Worm (Caenorhabditis elegans) whole organism, mixed stage, embryonic: ENCODE results near the gene tab-1.

Experiments
- blmp-1 ChIP-seq: fragments of 150-350 bp; optimal IDR thresholded peaks from 2 replicates; lab custom pipeline; 2014; ENCODE audit warnings: missing biosample characterization, missing genetic modification characterization
- ceh-39 ChIP-seq: fragments of 150-350 bp; optimal IDR thresholded peaks from 2 replicates; lab custom pipeline; 2014; ENCODE audit warnings: missing biosample characterization, missing genetic modification characterization
- ceh-43 ChIP-seq: fragments of 200-800 bp; sonication (Bioruptor generic); optimal IDR thresholded peaks from 2 replicates; lab custom pipeline; 2018; ENCODE audit warnings: mild to moderate bottlenecking, missing genetic modification characterization, moderate library complexity, missing compliant biosample characterization
- ceh-83 ChIP-seq: fragments of 200-800 bp; sonication (Bioruptor generic); optimal IDR thresholded peaks from 2 replicates; lab custom pipeline; 2018; ENCODE audit warnings: mild to moderate bottlenecking, missing genetic modification characterization, missing compliant biosample characterization
- ces-1 ChIP-seq: fragments of 150-350 bp; optimal IDR thresholded peaks from 2 replicates; lab custom pipeline; 2014; ENCODE audit warnings: missing biosample characterization, missing genetic modification reagents, missing genetic modification characterization
- drap-1 ChIP-seq: fragments of 200-800 bp; sonication (Bioruptor generic); optimal IDR thresholded peaks from 3 replicates; lab custom pipeline; 2018; ENCODE audit warnings: mild to moderate bottlenecking, missing genetic modification characterization, missing compliant biosample characterization
- elt-1 ChIP-seq: sonication (generic microtip); optimal IDR thresholded peaks from 2 replicates; lab custom pipeline; 2017; ENCODE audit warnings: missing genetic modification characterization, mild to moderate bottlenecking, missing compliant biosample characterization, antibody characterized with exemption, moderate library complexity, borderline replicate concordance; ENCODE audit not compliant: insufficient read depth
- elt-3 ChIP-seq: fragments of 150-350 bp; optimal IDR thresholded peaks from 2 replicates; lab custom pipeline; 2014; ENCODE audit warnings: missing biosample characterization, missing genetic modification characterization
- flh-1 ChIP-seq: fragments of 200-800 bp; sonication (Bioruptor generic); optimal IDR thresholded peaks from 2 replicates; lab custom pipeline; 2018; ENCODE audit warnings: mild to moderate bottlenecking, missing genetic modification characterization, moderate library complexity, missing compliant biosample characterization
- ham-2 ChIP-seq: fragments of 200-800 bp; sonication (Bioruptor generic); optimal IDR thresholded peaks from 2 replicates; lab custom pipeline; 2018; ENCODE audit warnings: mild to moderate bottlenecking, missing genetic modification characterization, missing compliant biosample characterization
- hlh-1 ChIP-seq: fragments of 150-350 bp; optimal IDR thresholded peaks from 2 replicates; lab custom pipeline; 2014; ENCODE audit warnings: missing biosample characterization, missing genetic modification reagents, missing genetic modification characterization
- lin-13 ChIP-seq: fragments of 150-350 bp; optimal IDR thresholded peaks from 2 replicates; lab custom pipeline; 2014; ENCODE audit warnings: missing biosample characterization, missing genetic modification characterization
- mab-5 ChIP-seq: fragments of 150-350 bp; optimal IDR thresholded peaks from 2 replicates; lab custom pipeline; 2014; ENCODE audit warnings: missing biosample characterization, missing genetic modification characterization
- mls-2 ChIP-seq: sonication (generic microtip); optimal IDR thresholded peaks from 2 replicates; lab custom pipeline; 2016; ENCODE audit warnings: mild to moderate bottlenecking, missing genetic modification characterization, moderate library complexity, missing compliant biosample characterization
- nhr-12 ChIP-seq: fragments of 150-350 bp; optimal IDR thresholded peaks from 2 replicates; lab custom pipeline; 2014; ENCODE audit warnings: missing biosample characterization, missing genetic modification characterization
- nhr-2 ChIP-seq: fragments of 150-350 bp; optimal IDR thresholded peaks from 2 replicates; lab custom pipeline; 2014; ENCODE audit warnings: missing biosample characterization, missing genetic modification characterization
- nhr-237 ChIP-seq: fragments of 150-350 bp; optimal IDR thresholded peaks from 2 replicates; lab custom pipeline; 2014; ENCODE audit warnings: missing biosample characterization, missing genetic modification characterization
- nhr-28 ChIP-seq: fragments of 150-350 bp; optimal IDR thresholded peaks from 2 replicates; lab custom pipeline; 2014; ENCODE audit warnings: missing biosample characterization, missing genetic modification characterization
- pha-4 ChIP-seq: fragments of 150-350 bp; optimal IDR thresholded peaks from 2 replicates; lab custom pipeline; 2018; ENCODE audit warnings: missing biosample characterization, missing genetic modification reagents, missing genetic modification characterization
- snpc-4 ChIP-seq: fragments of 150-350 bp; optimal IDR thresholded peaks from 2 replicates; lab custom pipeline; 2014; ENCODE audit warnings: missing biosample characterization, missing genetic modification characterization
- unc-120 ChIP-seq: sonication (generic microtip); optimal IDR thresholded peaks from 2 replicates; lab custom pipeline; 2017; ENCODE audit warnings: missing genetic modification characterization, missing compliant biosample characterization; ENCODE audit not compliant: poor library complexity, severe bottlenecking
- unc-39 ChIP-seq: fragments of 150-350 bp; optimal IDR thresholded peaks from 2 replicates; lab custom pipeline; 2014; ENCODE audit warnings: missing biosample characterization, missing genetic modification characterization
- unc-62 ChIP-seq: fragments of 150-350 bp; optimal IDR thresholded peaks from 2 replicates; lab custom pipeline; 2014; ENCODE audit warnings: missing biosample characterization, missing genetic modification reagents, missing genetic modification characterization
- zip-8 ChIP-seq: fragments of 150-350 bp; optimal IDR thresholded peaks from 2 replicates; lab custom pipeline; 2014; ENCODE audit warnings: missing biosample characterization, missing genetic modification characterization

tab-1 gene

ce11 chrII:6820278-6820971 lies 17.3 kb downstream of the tab-1 start:
- TF ChIP-seq nhr-28 (tag; lab: Kevin White, UChicago) = no peak
- TF ChIP-seq, all 35 proteins: peak for 0

ce11 chrII:6821118-6821517 lies 18.0 kb downstream of the tab-1 start:
- TF ChIP-seq ceh-83 (GFP tag; lab: Kevin White, UChicago) (no peak), nhr-28 (tag; lab: Kevin White, UChicago) (no peak), ham-2 (GFP tag; lab: Kevin White, UChicago) (no peak), unc-62 (peak; percentile 56), elt-3 (tag; lab: Kevin White, UChicago) (no peak), unc-120 (tag; lab: Kevin White, UChicago) (no peak), ceh-39 (tag; lab: Kevin White, UChicago) (no peak), hlh-1 (tag; lab: Kevin White, UChicago) (peak; percentile 27), blmp-1 (tag; lab: Kevin White, UChicago) (peak; percentile 27), nhr-237 (no peak)

ce11 chrII:6821832-6822231 lies 18.7 kb downstream of the tab-1 start:
- TF ChIP-seq ces-1 (peak; percentile 56), pha-4 (tag; lab: Kevin White, UChicago) (no peak)
- TF ChIP-seq, all 35 proteins: peak for 1

ce11 chrII:6822347-6822746 lies 19.2 kb downstream of the tab-1 start:
- TF ChIP-seq drap-1 (no peak), ceh-83 (GFP tag; lab: Kevin White, UChicago) (no peak), mab-5 (tag; lab: Kevin White, UChicago) (no peak), unc-120 (tag; lab: Kevin White, UChicago) (peak; percentile 46), ceh-43 (GFP tag; lab: Kevin White, UChicago) (no peak), ceh-39 (tag; lab: Kevin White, UChicago) (no peak), elt-3 (tag; lab: Kevin White, UChicago) (no peak), blmp-1 (tag; lab: Kevin White, UChicago) (no peak), hlh-1 (tag; lab: Kevin White, UChicago) (peak; percentile 39), unc-62 (peak; percentile 95), ces-1 (peak; percentile 24), elt-1 (tag; lab: Kevin White, UChicago) (peak; percentile 61), ham-2 (GFP tag; lab: Kevin White, UChicago) (no peak)
- TF ChIP-seq, all 35 proteins: peak for 5

ce11 chrII:6823233-6823632 lies 20.1 kb downstream of the tab-1 start:
- TF ChIP-seq ceh-43 (GFP tag; lab: Kevin White, UChicago) (no peak), ces-1 (no peak), nhr-237 (no peak), lin-13 (tag; lab: Kevin White, UChicago) (no peak), ceh-39 (tag; lab: Kevin White, UChicago) (no peak), nhr-12 (no peak), pha-4 (tag; lab: Kevin White, UChicago) (no peak), zip-8 (tag; lab: Kevin White, UChicago) (no peak), unc-62 (peak; percentile 98), nhr-2 (tag; lab: Kevin White, UChicago) (peak; percentile 73), mls-2 (tag; lab: Kevin White, UChicago) (no peak), hlh-1 (tag; lab: Kevin White, UChicago) (peak; percentile 88), snpc-4 (no peak), blmp-1 (tag; lab: Kevin White, UChicago) (no peak), elt-3 (tag; lab: Kevin White, UChicago) (no peak), unc-120 (tag; lab: Kevin White, UChicago) (peak; percentile 47), flh-1 (no peak)

ce11 chrII:6823912-6824311 lies 20.8 kb downstream of the tab-1 start:
- no peak for TF ChIP-seq unc-39 (tag; lab: Kevin White, UChicago)
- TF ChIP-seq ces-1 = peak; percentile 14
- peak; percentile 6 for TF ChIP-seq unc-120 (tag; lab: Kevin White, UChicago)

DNA sequence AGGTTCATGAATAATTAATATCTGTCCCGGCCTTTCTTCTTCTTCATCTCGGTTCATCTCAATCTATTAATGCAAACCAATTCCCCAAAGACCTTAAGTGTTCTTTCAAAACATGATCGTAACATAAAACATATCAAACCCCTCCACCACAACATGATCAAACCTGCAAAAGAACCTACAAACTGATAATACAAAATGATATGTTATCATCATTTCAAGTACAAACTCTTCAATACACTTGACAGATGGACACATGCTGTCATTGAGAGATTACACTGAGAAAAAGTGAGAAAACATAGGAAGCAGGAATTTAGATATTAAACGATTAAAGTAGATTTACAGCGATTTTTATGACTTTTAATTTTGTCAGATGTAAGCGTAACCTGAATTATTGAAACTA lies 21.4 kb downstream of the tab-1 start:
- TF ChIP-seq unc-62 (peak; percentile 91), pha-4 (tag; lab: Kevin White, UChicago) (no peak)
